Fruit fly (Drosophila melanogaster) whole organism: ENCODE results near the gene t-cup.

Experiments used
- CG8478 ChIP-seq: fragments of >200 bp; optimal IDR thresholded peaks from 2 replicates; lab custom pipeline; 2018; ENCODE audit warnings: inconsistent platforms
- Dll ChIP-seq: fragments of >200 bp; optimal IDR thresholded peaks from 2 replicates; lab custom pipeline; 2017
- EcR ChIP-seq, 2 experiments: fragments of >200 bp; optimal IDR thresholded peaks; 2 replicates each; lab custom pipeline; 2017; ENCODE audit warnings: missing biosample characterization in 2 of 2, missing genetic modification characterization in 2 of 2, missing genetic modification reagents in 2 of 2
- pan ChIP-seq: fragments of >200 bp; optimal IDR thresholded peaks from 2 replicates; lab custom pipeline; 2017
- psq ChIP-seq: fragments of >200 bp; optimal IDR thresholded peaks from 2 replicates; lab custom pipeline; 2017
- usp ChIP-seq: fragments of >200 bp; optimal IDR thresholded peaks from 2 replicates; lab custom pipeline; 2017; ENCODE audit warnings: missing biosample characterization, missing genetic modification characterization, mixed read lengths

dm6 chr2L:12543851-12544250, 46.7 kb upstream of the t-cup start:
- TF ChIP-seq usp (GFP tag; lab: Kevin White, UChicago) (no peak), Dll (lab: Kevin White, UChicago) (no peak), EcR (GFP tag; optimal IDR thresholded peaks at IDR 0.05; lab: Kevin White, UChicago) (no peak), CG8478 (lab: Kevin White, UChicago) (no peak), psq (no peak), pan (lab: Kevin White, UChicago) (no peak)
